Fruit fly (Drosophila melanogaster) whole organism, embryonic: Measurements from ENCODE around the gene Dpm1.
A peak's percentile ranks its signal among the peaks of the same experiment; 100 is the strongest.

Experiments
- CG10267 ChIP-seq: fragments of 200-800 bp; sonication (Bioruptor generic); optimal IDR thresholded peaks from 2 replicates; lab custom pipeline; 2018; ENCODE audit warnings: missing biosample characterization, mild to moderate bottlenecking, missing genetic modification characterization, moderate library complexity
- CG10979 ChIP-seq: fragments of 200-800 bp; sonication (Bioruptor generic); optimal IDR thresholded peaks from 2 replicates; lab custom pipeline; 2018; ENCODE audit warnings: missing biosample characterization, mild to moderate bottlenecking, missing genetic modification characterization, moderate library complexity
- CG12219 ChIP-seq: fragments of 200-800 bp; sonication (Bioruptor generic); optimal IDR thresholded peaks from 3 replicates; lab custom pipeline; 2018; ENCODE audit warnings: missing biosample characterization, mild to moderate bottlenecking, missing genetic modification characterization
- CG13894 ChIP-seq: fragments of 200-800 bp; sonication (Bioruptor generic); optimal IDR thresholded peaks from 3 replicates; lab custom pipeline; 2018; ENCODE audit warnings: missing biosample characterization, mild to moderate bottlenecking, missing genetic modification characterization, moderate library complexity
- CG14860 ChIP-seq: fragments of 200-800 bp; sonication (Bioruptor generic); IDR thresholded peaks from 3 replicates; pipeline ENCODE4 v1.3.6; 2022; ENCODE audit warnings: missing biosample characterization, missing genetic modification characterization; ENCODE audit not compliant: partially characterized antibody
- CG1529 ChIP-seq: fragments of 200-800 bp; sonication (Bioruptor generic); optimal IDR thresholded peaks from 3 replicates; lab custom pipeline; 2018; ENCODE audit warnings: missing biosample characterization, missing genetic modification characterization
- CG17385 ChIP-seq: fragments of 200-800 bp; sonication (Bioruptor generic); optimal IDR thresholded peaks from 3 replicates; lab custom pipeline; 2018; ENCODE audit warnings: missing biosample characterization, mild to moderate bottlenecking, missing genetic modification characterization
- CG17802 ChIP-seq: fragments of 200-800 bp; sonication (Bioruptor generic); optimal IDR thresholded peaks from 2 replicates; lab custom pipeline; 2018; ENCODE audit warnings: missing biosample characterization, mild to moderate bottlenecking, missing genetic modification characterization, moderate library complexity
- CG18262 ChIP-seq: fragments of 200-800 bp; optimal IDR thresholded peaks from 3 replicates; lab custom pipeline; 2019; ENCODE audit warnings: missing biosample characterization, mild to moderate bottlenecking, missing genetic modification characterization, moderate library complexity
- CG18599 ChIP-seq: fragments of 200-800 bp; sonication (Bioruptor generic); optimal IDR thresholded peaks from 3 replicates; lab custom pipeline; 2017; ENCODE audit warnings: missing biosample characterization, missing genetic modification characterization, mild to moderate bottlenecking, moderate library complexity, missing genetic modification reagents
- CG31224 ChIP-seq: fragments of 200-800 bp; sonication (Bioruptor generic); IDR thresholded peaks from 2 replicates; pipeline ENCODE4 v1.3.6; 2022; ENCODE audit warnings: missing biosample characterization, missing genetic modification characterization
- CG3163 ChIP-seq: fragments of 200-800 bp; sonication (Bioruptor generic); optimal IDR thresholded peaks from 3 replicates; lab custom pipeline; 2016; ENCODE audit warnings: missing biosample characterization, missing genetic modification characterization
- CG34376 ChIP-seq: fragments of 200-800 bp; sonication (Bioruptor generic); optimal IDR thresholded peaks from 2 replicates; lab custom pipeline; 2018; ENCODE audit warnings: missing biosample characterization, mild to moderate bottlenecking, missing genetic modification characterization
- CG4424 ChIP-seq: fragments of 200-800 bp; sonication (Bioruptor generic); optimal IDR thresholded peaks from 3 replicates; lab custom pipeline; 2016; ENCODE audit warnings: missing biosample characterization, missing genetic modification characterization
- CG4707 ChIP-seq: fragments of 200-800 bp; sonication (Bioruptor generic); optimal IDR thresholded peaks from 2 replicates; lab custom pipeline; 2018; ENCODE audit warnings: missing biosample characterization, mild to moderate bottlenecking, missing genetic modification characterization, moderate library complexity
- CG4820 ChIP-seq: fragments of 200-800 bp; sonication (Bioruptor generic); optimal IDR thresholded peaks from 3 replicates; lab custom pipeline; 2016; ENCODE audit warnings: missing biosample characterization, missing genetic modification characterization
- CG6689 ChIP-seq: fragments of 200-800 bp; sonication (Bioruptor generic); IDR thresholded peaks from 2 replicates; pipeline ENCODE4 v1.3.6; 2022; ENCODE audit warnings: missing biosample characterization, missing genetic modification characterization
- CG7745 ChIP-seq: fragments of 200-800 bp; sonication (Bioruptor generic); optimal IDR thresholded peaks from 2 replicates; lab custom pipeline; 2018; ENCODE audit warnings: missing biosample characterization, mild to moderate bottlenecking, missing genetic modification characterization, moderate library complexity
- CG7839 ChIP-seq: fragments of 200-800 bp; sonication (Bioruptor generic); optimal IDR thresholded peaks from 3 replicates; lab custom pipeline; 2018; ENCODE audit warnings: missing biosample characterization, mild to moderate bottlenecking, missing genetic modification characterization, moderate library complexity
- CG7928 ChIP-seq: fragments of 200-800 bp; sonication (Bioruptor generic); optimal IDR thresholded peaks from 2 replicates; lab custom pipeline; 2017; ENCODE audit warnings: missing biosample characterization, mild to moderate bottlenecking, missing genetic modification characterization
- CG8290 ChIP-seq, 3 experiments: fragments of 200-800 bp; sonication (Bioruptor generic); optimal IDR thresholded peaks; 2 replicates each; lab custom pipeline; 2016 to 2019; ENCODE audit warnings: missing biosample characterization in 3 of 3, missing genetic modification characterization in 3 of 3, mild to moderate bottlenecking in 2 of 3, moderate library complexity in 1 of 3
- CG9609 ChIP-seq: fragments of 200-800 bp; sonication (Bioruptor generic); optimal IDR thresholded peaks from 3 replicates; lab custom pipeline; 2016; ENCODE audit warnings: missing biosample characterization, missing genetic modification characterization
- Dip3 ChIP-seq: fragments of 200-800 bp; sonication (Bioruptor generic); optimal IDR thresholded peaks from 3 replicates; lab custom pipeline; 2016; ENCODE audit warnings: missing biosample characterization, missing genetic modification characterization
- Dp ChIP-seq: fragments of 200-800 bp; sonication (Bioruptor generic); optimal IDR thresholded peaks from 2 replicates; lab custom pipeline; 2018; ENCODE audit warnings: missing biosample characterization, mild to moderate bottlenecking, missing genetic modification characterization, moderate library complexity
- Ets97D ChIP-seq: fragments of 200-800 bp; sonication (Bioruptor generic); optimal IDR thresholded peaks from 3 replicates; lab custom pipeline; 2016; ENCODE audit warnings: missing biosample characterization, missing genetic modification characterization
- H2.0 ChIP-seq: fragments of 200-800 bp; sonication (Bioruptor generic); IDR thresholded peaks from 2 replicates; pipeline ENCODE4 v1.3.6; 2022; ENCODE audit warnings: missing biosample characterization, missing genetic modification characterization
- Hmr ChIP-seq: fragments of 200-800 bp; sonication (Bioruptor generic); optimal IDR thresholded peaks from 3 replicates; lab custom pipeline; 2017; ENCODE audit warnings: mild to moderate bottlenecking, missing biosample characterization, missing genetic modification reagents, missing genetic modification characterization
- Hr3 ChIP-seq: fragments of 200-800 bp; sonication (Bioruptor generic); optimal IDR thresholded peaks from 3 replicates; lab custom pipeline; 2016; ENCODE audit warnings: missing biosample characterization, missing genetic modification characterization
- Lhr ChIP-seq: fragments of 200-800 bp; sonication (Bioruptor generic); optimal IDR thresholded peaks from 3 replicates; lab custom pipeline; 2017; ENCODE audit warnings: mild to moderate bottlenecking, missing biosample characterization, missing genetic modification reagents, missing genetic modification characterization
- Rfx ChIP-seq: fragments of 200-800 bp; sonication (Bioruptor generic); IDR thresholded peaks from 2 replicates; pipeline ENCODE4 v1.3.6; 2022; ENCODE audit warnings: missing biosample characterization, missing genetic modification characterization
- Side ChIP-seq: fragments of 200-800 bp; sonication (Bioruptor generic); optimal IDR thresholded peaks from 2 replicates; lab custom pipeline; 2016; ENCODE audit warnings: missing biosample characterization, missing genetic modification characterization
- Vsx1 ChIP-seq: fragments of 200-800 bp; sonication (Bioruptor generic); optimal IDR thresholded peaks from 2 replicates; lab custom pipeline; 2017; ENCODE audit warnings: missing biosample characterization, mild to moderate bottlenecking, missing genetic modification characterization, missing genetic modification reagents
- Xrp1 ChIP-seq: fragments of 200-800 bp; sonication (Bioruptor generic); IDR thresholded peaks from 2 replicates; pipeline ENCODE4 v1.3.6; 2022; ENCODE audit warnings: missing biosample characterization, missing genetic modification characterization
- bab2 ChIP-seq: fragments of 200-800 bp; sonication (Bioruptor generic); optimal IDR thresholded peaks from 2 replicates; lab custom pipeline; 2016; ENCODE audit warnings: missing biosample characterization, missing genetic modification characterization
- da ChIP-seq: fragments of 200-800 bp; sonication (Bioruptor generic); optimal IDR thresholded peaks from 2 replicates; lab custom pipeline; 2016; ENCODE audit warnings: missing biosample characterization, missing genetic modification characterization
- disco-r ChIP-seq: fragments of 200-800 bp; sonication (Bioruptor generic); optimal IDR thresholded peaks from 2 replicates; lab custom pipeline; 2016; ENCODE audit warnings: missing biosample characterization, missing genetic modification characterization
- grau ChIP-seq: fragments of 200-800 bp; optimal IDR thresholded peaks from 3 replicates; lab custom pipeline; 2019; ENCODE audit warnings: missing biosample characterization, mild to moderate bottlenecking, missing genetic modification characterization, moderate library complexity
- ham ChIP-seq: fragments of 200-800 bp; sonication (Bioruptor generic); IDR thresholded peaks from 2 replicates; pipeline ENCODE4 v1.3.6; 2022; ENCODE audit warnings: missing biosample characterization, missing genetic modification characterization
- hth ChIP-seq: fragments of >200 bp; optimal IDR thresholded peaks from 2 replicates; lab custom pipeline; 2017; ENCODE audit warnings: inconsistent platforms
- lola ChIP-seq, 3 experiments: fragments of >200 bp in 2 of 3; fragments of 200-800 bp in 1 of 3; sonication (Bioruptor generic) in 1 of 3; optimal IDR thresholded peaks; 2 replicates each; lab custom pipeline; 2017 to 2019; ENCODE audit warnings: missing biosample characterization in 3 of 3, missing genetic modification characterization in 3 of 3, mild to moderate bottlenecking in 1 of 3, moderate library complexity in 1 of 3
- pho ChIP-seq: fragments of 200-800 bp; sonication (Bioruptor generic); optimal IDR thresholded peaks from 2 replicates; lab custom pipeline; 2016; ENCODE audit warnings: missing biosample characterization, missing genetic modification characterization
- phol ChIP-seq: fragments of 200-800 bp; sonication (Bioruptor generic); optimal IDR thresholded peaks from 3 replicates; lab custom pipeline; 2018; ENCODE audit warnings: missing biosample characterization, mild to moderate bottlenecking, missing genetic modification characterization, moderate library complexity
- repo ChIP-seq: fragments of 200-800 bp; sonication (Bioruptor generic); optimal IDR thresholded peaks from 2 replicates; lab custom pipeline; 2016; ENCODE audit warnings: missing biosample characterization, missing genetic modification characterization
- ro ChIP-seq: fragments of 200-800 bp; sonication (Bioruptor generic); IDR thresholded peaks from 2 replicates; pipeline ENCODE4 v1.3.6; 2022; ENCODE audit warnings: missing biosample characterization, missing genetic modification characterization
- so ChIP-seq: fragments of 200-800 bp; sonication (Bioruptor generic); IDR thresholded peaks from 3 replicates; pipeline ENCODE4 v1.3.6; 2022; ENCODE audit warnings: missing biosample characterization, missing genetic modification characterization
- tin ChIP-seq: fragments of 200-800 bp; sonication (Bioruptor generic); optimal IDR thresholded peaks from 3 replicates; lab custom pipeline; 2016; ENCODE audit warnings: missing biosample characterization, missing genetic modification characterization
- tio ChIP-seq: fragments of 200-800 bp; sonication (Bioruptor generic); optimal IDR thresholded peaks from 2 replicates; lab custom pipeline; 2017; ENCODE audit warnings: missing biosample characterization, missing genetic modification characterization, inconsistent platforms
- ttk ChIP-seq: fragments of 200-800 bp; sonication (Bioruptor generic); IDR thresholded peaks from 2 replicates; pipeline ENCODE4 v2.1.2; 2022; ENCODE audit warnings: missing biosample characterization, missing genetic modification characterization
- zen ChIP-seq: fragments of 200-800 bp; sonication (Bioruptor generic); optimal IDR thresholded peaks from 3 replicates; lab custom pipeline; 2018; ENCODE audit warnings: missing biosample characterization, mild to moderate bottlenecking, missing genetic modification characterization, moderate library complexity

The Dpm1 gene

dm6 chr2L:19537779-19538456 lies 11.8 kb upstream of the Dpm1 start, which contains the start of gene CG13082 (continued):
- no peak for TF ChIP-seq da (GFP tag; lab: Kevin White, UChicago)
- TF ChIP-seq CG7928 (GFP tag; lab: Kevin White, UChicago), result no peak
- no peak for TF ChIP-seq CG34376 (GFP tag; lab: Kevin White, UChicago)
- peak; percentile 19 for TF ChIP-seq tio (GFP tag; lab: Kevin White, UChicago)
- TF ChIP-seq zen (tag; lab: Kevin White, UChicago), result peak; percentile 33
- TF ChIP-seq CG4707 (GFP tag; lab: Kevin White, UChicago), result peak; percentile 2
- TF ChIP-seq Hr3 (GFP tag; lab: Kevin White, UChicago), result peak; percentile 26
- TF ChIP-seq CG13894 (tag; lab: Kevin White, UChicago), result no peak
- TF ChIP-seq bab2 (GFP tag; lab: Kevin White, UChicago), result peak; percentile 55
- TF ChIP-seq Rfx (GFP tag; lab: Robert Waterston, UW), result no peak
- peak; percentile 2 for TF ChIP-seq CG12219
- TF ChIP-seq CG10267 (tag; lab: Kevin White, UChicago), result peak; percentile 60
- peak; percentile 30 for TF ChIP-seq CG18599
- no peak for TF ChIP-seq CG7745
- no peak for TF ChIP-seq Ets97D (GFP tag; lab: Kevin White, UChicago)
- TF ChIP-seq CG4820 (GFP tag; lab: Kevin White, UChicago), result peak; percentile 61
- TF ChIP-seq Side (GFP tag; lab: Kevin White, UChicago), result no peak
- peak; percentile 28 for TF ChIP-seq pho (GFP tag; lab: Kevin White, UChicago)
- peak; percentile 9 for TF ChIP-seq CG9609 (GFP tag; lab: Kevin White, UChicago)
- no peak for TF ChIP-seq ro (GFP tag; lab: Robert Waterston, UW)
- TF ChIP-seq Vsx1, result peak; percentile 34
- no peak for TF ChIP-seq CG14860 (GFP tag; lab: Robert Waterston, UW)
- no peak for TF ChIP-seq ham (GFP tag; lab: Robert Waterston, UW)
- TF ChIP-seq CG17802, result peak; percentile 30
- no peak for TF ChIP-seq CG31224
- TF ChIP-seq so (GFP tag; lab: Robert Waterston, UW), result no peak
- no peak for TF ChIP-seq Hmr (GFP tag; lab: Kevin White, UChicago)
- TF ChIP-seq phol (tag; lab: Kevin White, UChicago), result peak; percentile 74
- TF ChIP-seq grau, result peak; percentile 57
- peak; percentile 85 for TF ChIP-seq CG10979
- TF ChIP-seq CG17385 (GFP tag; lab: Kevin White, UChicago), result peak; percentile 45
- peak in 1 of 3 experiments; percentile 80 for TF ChIP-seq lola (GFP tag; optimal IDR thresholded peaks at IDR 0.05; lab: Kevin White, UChicago)
- TF ChIP-seq Dip3 (GFP tag; lab: Kevin White, UChicago), result peak; percentile 27
- peak; percentile 51; the same call in 1 of the 2 replicates for TF ChIP-seq CG6689
- no peak for TF ChIP-seq H2.0 (GFP tag; lab: Robert Waterston, UW)
- TF ChIP-seq CG1529 (GFP tag; lab: Kevin White, UChicago), result peak; percentile 49
- peak; percentile 26 for TF ChIP-seq CG8290 (GFP tag; optimal IDR thresholded peaks at IDR 0.05; lab: Kevin White, UChicago)
- TF ChIP-seq CG8290 (tag; optimal IDR thresholded peaks at IDR 0.05; lab: Kevin White, UChicago), result no peak
- peak; percentile 44 for TF ChIP-seq Lhr (GFP tag; lab: Kevin White, UChicago)
- peak; percentile 52 for TF ChIP-seq tin (GFP tag; lab: Kevin White, UChicago)
- TF ChIP-seq CG4424 (GFP tag; lab: Kevin White, UChicago), result peak; percentile 75
- no peak for TF ChIP-seq hth (lab: Kevin White, UChicago)
- TF ChIP-seq Dp (GFP tag; lab: Kevin White, UChicago), result no peak
- no peak for TF ChIP-seq repo (GFP tag; lab: Kevin White, UChicago)
- TF ChIP-seq ttk (GFP tag; lab: Robert Waterston, UW), result no peak
- no peak for TF ChIP-seq CG3163 (GFP tag; lab: Kevin White, UChicago)
- TF ChIP-seq Xrp1, result peak; percentile 81
- TF ChIP-seq CG18262 (tag; lab: Kevin White, UChicago), result peak; percentile 81
- peak; percentile 59 for TF ChIP-seq CG7839 (tag; lab: Kevin White, UChicago)
- no peak for TF ChIP-seq disco-r
